Fruit fly (Drosophila melanogaster) whole organism, embryonic: Measurements from ENCODE around the gene nompC.

Experiments used
- CG18764 ChIP-seq: fragments of 200-800 bp; sonication (Bioruptor generic); optimal IDR thresholded peaks from 3 replicates; lab custom pipeline; 2016; ENCODE audit warnings: missing biosample characterization, missing genetic modification characterization
- Dbx ChIP-seq: fragments of 200-800 bp; sonication (Bioruptor generic); IDR thresholded peaks from 3 replicates; pipeline ENCODE4 v1.3.6; 2022; ENCODE audit warnings: missing biosample characterization, missing genetic modification characterization
- Mes4 ChIP-seq: fragments of 200-800 bp; sonication (Bioruptor generic); optimal IDR thresholded peaks from 2 replicates; lab custom pipeline; 2016; ENCODE audit warnings: missing biosample characterization, missing genetic modification characterization
- ac ChIP-seq: fragments of 200-800 bp; sonication (Bioruptor generic); optimal IDR thresholded peaks from 3 replicates; lab custom pipeline; 2017; ENCODE audit warnings: missing biosample characterization, mild to moderate bottlenecking, missing genetic modification characterization
- croc ChIP-seq: fragments of 200-800 bp; sonication (Bioruptor generic); conservative IDR thresholded peaks from 3 replicates; pipeline ENCODE4 v1.3.6; 2022; ENCODE audit warnings: missing biosample characterization, missing genetic modification characterization
- esg ChIP-seq: fragments of 200-800 bp; sonication (Bioruptor generic); conservative IDR thresholded peaks from 2 replicates; pipeline ENCODE4 v1.3.6; 2022; ENCODE audit warnings: missing biosample characterization, missing genetic modification characterization
- lola ChIP-seq, 3 experiments: fragments of >200 bp in 2 of 3; fragments of 200-800 bp in 1 of 3; sonication (Bioruptor generic) in 1 of 3; optimal IDR thresholded peaks; 2 replicates each; lab custom pipeline; 2017 to 2019; ENCODE audit warnings: missing biosample characterization in 3 of 3, missing genetic modification characterization in 3 of 3, mild to moderate bottlenecking in 1 of 3, moderate library complexity in 1 of 3
- pros ChIP-seq: fragments of 200-800 bp; sonication (Bioruptor generic); optimal IDR thresholded peaks from 3 replicates; lab custom pipeline; 2019; ENCODE audit warnings: missing biosample characterization, mild to moderate bottlenecking, missing genetic modification characterization, moderate library complexity

dm6 chr2L:5338721-5339036, 7.3 kb upstream of the nompC start:
- TF ChIP-seq lola (GFP tag; optimal IDR thresholded peaks at IDR 0.05; lab: Kevin White, UChicago) (peak in 1 of 3 experiments; percentile 14), Dbx (GFP tag; lab: Robert Waterston, UW) (no peak), Mes4 (no peak), ac (GFP tag; lab: Kevin White, UChicago) (no peak), pros (GFP tag; lab: Kevin White, UChicago) (no peak), croc (GFP tag; lab: Robert Waterston, UW) (no peak), CG18764 (GFP tag; lab: Kevin White, UChicago) (no peak), esg (no peak)
